Fruit fly (Drosophila melanogaster) whole organism, embryonic: Measurements from ENCODE around the gene CG17707.

Experiments used
- CG10147 ChIP-seq: fragments of 200-800 bp; sonication (Bioruptor generic); optimal IDR thresholded peaks from 2 replicates; lab custom pipeline; 2019; ENCODE audit warnings: missing biosample characterization, mild to moderate bottlenecking, missing genetic modification characterization, moderate library complexity
- CG11247 ChIP-seq: fragments of 200-800 bp; sonication (Bioruptor generic); IDR thresholded peaks from 2 replicates; pipeline ENCODE4 v1.3.6; 2022; ENCODE audit warnings: missing biosample characterization, missing genetic modification characterization
- CG11456 ChIP-seq: fragments of 200-800 bp; sonication (Bioruptor generic); IDR thresholded peaks from 3 replicates; pipeline ENCODE4 v1.3.6; 2022; ENCODE audit warnings: missing biosample characterization, missing genetic modification characterization
- CG11560 ChIP-seq: fragments of 200-800 bp; sonication (Bioruptor generic); IDR thresholded peaks from 3 replicates; pipeline ENCODE4 v1.3.6; 2022; ENCODE audit warnings: missing biosample characterization, missing genetic modification characterization
- CG12104 ChIP-seq: fragments of 200-800 bp; sonication (Bioruptor generic); optimal IDR thresholded peaks from 3 replicates; lab custom pipeline; 2016; ENCODE audit warnings: missing biosample characterization, missing genetic modification characterization
- CG12155 ChIP-seq: fragments of 200-800 bp; sonication (Bioruptor generic); optimal IDR thresholded peaks from 3 replicates; lab custom pipeline; 2016; ENCODE audit warnings: missing biosample characterization, missing genetic modification characterization
- CG12744 ChIP-seq: fragments of 200-800 bp; sonication (Bioruptor generic); optimal IDR thresholded peaks from 2 replicates; lab custom pipeline; 2016; ENCODE audit warnings: missing biosample characterization, missing genetic modification characterization
- CG12769 ChIP-seq: fragments of 200-800 bp; sonication (Bioruptor generic); optimal IDR thresholded peaks from 2 replicates; lab custom pipeline; 2019; ENCODE audit warnings: missing biosample characterization, mild to moderate bottlenecking, missing genetic modification characterization, moderate library complexity
- CG15073 ChIP-seq: fragments of 200-800 bp; sonication (Bioruptor generic); optimal IDR thresholded peaks from 2 replicates; lab custom pipeline; 2016; ENCODE audit warnings: missing biosample characterization, missing genetic modification characterization
- CG1529 ChIP-seq: fragments of 200-800 bp; sonication (Bioruptor generic); optimal IDR thresholded peaks from 3 replicates; lab custom pipeline; 2018; ENCODE audit warnings: missing biosample characterization, missing genetic modification characterization
- CG1603 ChIP-seq: fragments of 200-800 bp; sonication (Bioruptor generic); optimal IDR thresholded peaks from 2 replicates; lab custom pipeline; 2019; ENCODE audit warnings: missing biosample characterization, mild to moderate bottlenecking, missing genetic modification characterization, moderate library complexity
- CG17612 ChIP-seq: fragments of 200-800 bp; sonication (Bioruptor generic); IDR thresholded peaks from 2 replicates; pipeline ENCODE4 v1.3.6; 2022; ENCODE audit warnings: missing biosample characterization, missing genetic modification characterization
- CG2202 ChIP-seq: fragments of 200-800 bp; sonication (Bioruptor generic); optimal IDR thresholded peaks from 2 replicates; lab custom pipeline; 2018; ENCODE audit warnings: missing biosample characterization, mild to moderate bottlenecking, missing genetic modification characterization
- CG2678 ChIP-seq: fragments of 200-800 bp; sonication (Bioruptor generic); optimal IDR thresholded peaks from 3 replicates; lab custom pipeline; 2019; ENCODE audit warnings: missing biosample characterization, mild to moderate bottlenecking, missing genetic modification characterization, moderate library complexity
- CG2889 ChIP-seq: fragments of 200-800 bp; sonication (Bioruptor generic); IDR thresholded peaks from 3 replicates; pipeline ENCODE4 v1.3.6; 2022; ENCODE audit warnings: missing biosample characterization, missing genetic modification characterization
- CG32532 ChIP-seq: fragments of 200-800 bp; sonication (Bioruptor generic); IDR thresholded peaks from 2 replicates; pipeline ENCODE4 v1.3.6; 2022; ENCODE audit warnings: missing biosample characterization, missing genetic modification characterization
- CG3407 ChIP-seq: fragments of 200-800 bp; sonication (Bioruptor generic); optimal IDR thresholded peaks from 2 replicates; lab custom pipeline; 2018; ENCODE audit warnings: missing biosample characterization, mild to moderate bottlenecking, missing genetic modification characterization
- CG4424 ChIP-seq: fragments of 200-800 bp; sonication (Bioruptor generic); optimal IDR thresholded peaks from 3 replicates; lab custom pipeline; 2016; ENCODE audit warnings: missing biosample characterization, missing genetic modification characterization
- CG6765 ChIP-seq: fragments of 200-800 bp; sonication (Bioruptor generic); optimal IDR thresholded peaks from 3 replicates; lab custom pipeline; 2017; ENCODE audit warnings: missing biosample characterization, mild to moderate bottlenecking, missing genetic modification characterization
- CG6791 ChIP-seq: fragments of 200-800 bp; sonication (Bioruptor generic); IDR thresholded peaks from 3 replicates; pipeline ENCODE4 v1.3.6; 2022; ENCODE audit warnings: missing biosample characterization, missing genetic modification characterization; ENCODE audit not compliant: partially characterized antibody
- CG8944 ChIP-seq: fragments of 200-800 bp; sonication (Bioruptor generic); optimal IDR thresholded peaks from 3 replicates; lab custom pipeline; 2016; ENCODE audit warnings: missing biosample characterization, missing genetic modification characterization
- CG9797 ChIP-seq: fragments of 200-800 bp; sonication (Bioruptor generic); optimal IDR thresholded peaks from 3 replicates; lab custom pipeline; 2018; ENCODE audit warnings: missing biosample characterization, mild to moderate bottlenecking, missing genetic modification characterization
- CkIIα-i1 ChIP-seq: fragments of 200-800 bp; sonication (Bioruptor generic); IDR thresholded peaks from 2 replicates; pipeline ENCODE4 v1.3.6; 2022; ENCODE audit warnings: missing biosample characterization, missing genetic modification characterization
- Dip2 ChIP-seq: fragments of 200-800 bp; sonication (Bioruptor generic); IDR thresholded peaks from 2 replicates; pipeline ENCODE4 v1.3.6; 2022; ENCODE audit warnings: missing biosample characterization, missing genetic modification characterization
- Dip3 ChIP-seq: fragments of 200-800 bp; sonication (Bioruptor generic); optimal IDR thresholded peaks from 3 replicates; lab custom pipeline; 2016; ENCODE audit warnings: missing biosample characterization, missing genetic modification characterization
- Dref ChIP-seq: fragments of 200-800 bp; sonication (Bioruptor generic); IDR thresholded peaks from 2 replicates; pipeline ENCODE4 v1.3.6; 2022; ENCODE audit warnings: missing biosample characterization, missing genetic modification characterization
- Fer2 ChIP-seq: fragments of 200-800 bp; sonication (Bioruptor generic); optimal IDR thresholded peaks from 2 replicates; lab custom pipeline; 2018; ENCODE audit warnings: missing biosample characterization, mild to moderate bottlenecking, missing genetic modification characterization, moderate library complexity
- Fer3 ChIP-seq: fragments of 200-800 bp; sonication (Bioruptor generic); optimal IDR thresholded peaks from 2 replicates; lab custom pipeline; 2018; ENCODE audit warnings: missing biosample characterization, mild to moderate bottlenecking, missing genetic modification characterization, moderate library complexity
- H15 ChIP-seq: fragments of 200-800 bp; sonication (Bioruptor generic); IDR thresholded peaks from 3 replicates; pipeline ENCODE4 v1.3.6; 2022; ENCODE audit warnings: missing biosample characterization, missing genetic modification characterization
- H2.0 ChIP-seq: fragments of 200-800 bp; sonication (Bioruptor generic); IDR thresholded peaks from 2 replicates; pipeline ENCODE4 v1.3.6; 2022; ENCODE audit warnings: missing biosample characterization, missing genetic modification characterization
- HLH3B ChIP-seq: fragments of 200-800 bp; sonication (Bioruptor generic); IDR thresholded peaks from 2 replicates; pipeline ENCODE4 v1.3.6; 2022; ENCODE audit warnings: missing biosample characterization, missing genetic modification characterization
- HmgD ChIP-seq: fragments of 200-800 bp; sonication (Bioruptor generic); optimal IDR thresholded peaks from 3 replicates; lab custom pipeline; 2016; ENCODE audit warnings: missing biosample characterization, missing genetic modification characterization
- Lhr ChIP-seq: fragments of 200-800 bp; sonication (Bioruptor generic); optimal IDR thresholded peaks from 3 replicates; lab custom pipeline; 2017; ENCODE audit warnings: mild to moderate bottlenecking, missing biosample characterization, missing genetic modification reagents, missing genetic modification characterization
- Mes4 ChIP-seq: fragments of 200-800 bp; sonication (Bioruptor generic); optimal IDR thresholded peaks from 2 replicates; lab custom pipeline; 2016; ENCODE audit warnings: missing biosample characterization, missing genetic modification characterization
- Mrtf ChIP-seq: fragments of 200-800 bp; sonication (Bioruptor generic); IDR thresholded peaks from 3 replicates; pipeline ENCODE4 v1.3.6; 2022; ENCODE audit warnings: missing biosample characterization, missing genetic modification characterization
- Oaz ChIP-seq: fragments of 200-800 bp; sonication (Bioruptor generic); IDR thresholded peaks from 2 replicates; pipeline ENCODE4 v1.3.6; 2022; ENCODE audit warnings: missing biosample characterization, missing genetic modification characterization
- Taf1 ChIP-seq: fragments of 200-800 bp; sonication (Bioruptor generic); IDR thresholded peaks from 2 replicates; pipeline ENCODE4 v1.3.6; 2022; ENCODE audit warnings: missing biosample characterization, missing genetic modification characterization
- bcd ChIP-seq: fragments of 200-800 bp; sonication (Bioruptor generic); optimal IDR thresholded peaks from 2 replicates; lab custom pipeline; 2017; ENCODE audit warnings: missing biosample characterization, mild to moderate bottlenecking, missing genetic modification characterization
- chif ChIP-seq, 2 experiments: fragments of 200-800 bp; sonication (Bioruptor generic); optimal IDR thresholded peaks; 3 replicates each; lab custom pipeline; 2016; ENCODE audit warnings: missing biosample characterization in 2 of 2, missing genetic modification characterization in 2 of 2
- ci ChIP-seq: fragments of 200-800 bp; sonication (Bioruptor generic); IDR thresholded peaks from 3 replicates; pipeline ENCODE4 v1.3.6; 2022; ENCODE audit warnings: missing biosample characterization, missing genetic modification characterization
- corto ChIP-seq: fragments of 200-800 bp; sonication (Bioruptor generic); optimal IDR thresholded peaks from 2 replicates; lab custom pipeline; 2016; ENCODE audit warnings: missing biosample characterization, mild to moderate bottlenecking, missing genetic modification characterization, moderate library complexity
- ems ChIP-seq: fragments of 200-800 bp; sonication (Bioruptor generic); optimal IDR thresholded peaks from 3 replicates; lab custom pipeline; 2016; ENCODE audit warnings: missing biosample characterization, missing genetic modification characterization
- fd64A ChIP-seq: fragments of 200-800 bp; sonication (Bioruptor generic); optimal IDR thresholded peaks from 3 replicates; lab custom pipeline; 2018; ENCODE audit warnings: missing biosample characterization, mild to moderate bottlenecking, missing genetic modification characterization
- grau ChIP-seq: fragments of 200-800 bp; optimal IDR thresholded peaks from 3 replicates; lab custom pipeline; 2019; ENCODE audit warnings: missing biosample characterization, mild to moderate bottlenecking, missing genetic modification characterization, moderate library complexity
- gro ChIP-seq: fragments of 200-800 bp; sonication (Bioruptor generic); optimal IDR thresholded peaks from 2 replicates; lab custom pipeline; 2016; ENCODE audit warnings: missing biosample characterization, missing genetic modification characterization
- gsb-n ChIP-seq: fragments of 200-800 bp; sonication (Bioruptor generic); optimal IDR thresholded peaks from 3 replicates; lab custom pipeline; 2018; ENCODE audit warnings: missing biosample characterization, mild to moderate bottlenecking, missing genetic modification characterization
- psq ChIP-seq: fragments of 200-800 bp; sonication (Bioruptor generic); optimal IDR thresholded peaks from 2 replicates; lab custom pipeline; 2017; ENCODE audit warnings: missing biosample characterization, missing genetic modification characterization
- salm ChIP-seq: fragments of 200-800 bp; sonication (Bioruptor generic); optimal IDR thresholded peaks from 2 replicates; lab custom pipeline; 2018; ENCODE audit warnings: missing biosample characterization, mild to moderate bottlenecking, missing genetic modification characterization
- schlank ChIP-seq: fragments of 200-800 bp; sonication (Bioruptor generic); optimal IDR thresholded peaks from 2 replicates; lab custom pipeline; 2018; ENCODE audit warnings: missing biosample characterization, mild to moderate bottlenecking, missing genetic modification characterization
- scrt ChIP-seq: fragments of 200-800 bp; sonication (Bioruptor generic); optimal IDR thresholded peaks from 2 replicates; lab custom pipeline; 2018; ENCODE audit warnings: missing biosample characterization, mild to moderate bottlenecking, missing genetic modification characterization, moderate library complexity
- sob ChIP-seq: fragments of 200-800 bp; sonication (Bioruptor generic); IDR thresholded peaks from 2 replicates; pipeline ENCODE4 v1.3.6; 2022; ENCODE audit warnings: missing biosample characterization, missing genetic modification characterization
- wek ChIP-seq: fragments of 200-800 bp; sonication (Bioruptor generic); optimal IDR thresholded peaks from 3 replicates; lab custom pipeline; 2018; ENCODE audit warnings: missing biosample characterization, mild to moderate bottlenecking, missing genetic modification characterization, moderate library complexity

Gene CG17707

DNA sequence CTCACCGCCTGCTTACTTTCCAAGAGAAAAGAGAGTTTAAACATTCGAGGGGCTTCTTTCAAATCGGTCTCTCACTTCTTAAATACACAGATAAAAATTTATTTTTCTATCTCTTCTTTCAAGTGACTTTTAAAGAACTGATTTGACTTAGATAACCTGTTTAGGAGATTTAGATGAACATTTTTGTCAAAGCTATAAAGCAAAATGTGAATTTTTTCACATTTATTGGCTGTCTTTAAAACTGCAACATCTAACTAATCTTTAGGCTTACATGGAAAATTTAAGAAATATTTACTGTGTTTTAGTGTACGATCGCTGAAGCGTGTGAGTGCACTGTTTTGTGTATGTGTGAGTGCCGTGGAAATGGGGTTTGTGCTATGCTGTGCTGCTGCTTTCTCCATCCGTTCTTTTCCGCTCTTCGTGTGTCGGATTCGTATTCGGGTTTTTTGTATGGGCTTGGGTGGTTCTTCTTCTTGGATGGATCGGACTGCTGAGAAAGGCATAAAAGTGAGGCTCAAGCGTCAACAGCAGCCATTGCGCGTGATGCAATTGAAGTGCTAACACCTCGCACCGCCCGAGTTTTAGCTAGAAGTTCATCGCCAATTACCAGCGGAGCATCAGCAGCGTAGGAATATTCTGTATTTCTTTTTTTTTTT lies 27.4 kb upstream of the CG17707 start (continued):
- peak; percentile 48 for TF ChIP-seq corto (GFP tag; lab: Kevin White, UChicago)
- no peak for TF ChIP-seq CG2889 (GFP tag; lab: Robert Waterston, UW)
- peak; percentile 57 for TF ChIP-seq CG1603 (tag; lab: Kevin White, UChicago)
- TF ChIP-seq CG32532 (GFP tag; lab: Robert Waterston, UW): no peak
- no peak for TF ChIP-seq CG15073 (GFP tag; lab: Kevin White, UChicago)
- peak; percentile 51 for TF ChIP-seq CG4424 (GFP tag; lab: Kevin White, UChicago)
- no peak for TF ChIP-seq Dip3 (GFP tag; lab: Kevin White, UChicago)
- TF ChIP-seq salm (tag; lab: Kevin White, UChicago): peak; percentile 3
- TF ChIP-seq H2.0 (GFP tag; lab: Robert Waterston, UW): no peak
- peak; percentile 84 for TF ChIP-seq gsb-n (tag; lab: Kevin White, UChicago)
- no peak for TF ChIP-seq HmgD
- no peak for TF ChIP-seq ci (GFP tag; lab: Robert Waterston, UW)
- TF ChIP-seq Fer3: no peak
- no peak for TF ChIP-seq Dip2 (GFP tag; lab: Robert Waterston, UW)
- TF ChIP-seq wek (GFP tag; lab: Kevin White, UChicago): no peak
- no peak for TF ChIP-seq Dref (GFP tag; lab: Robert Waterston, UW)
- TF ChIP-seq chif (GFP tag; optimal IDR thresholded peaks at IDR 0.05; lab: Kevin White, UChicago): peak; percentile 45 to 66
- TF ChIP-seq H15: no peak
- TF ChIP-seq sob: no peak
- peak; percentile 66 for TF ChIP-seq CG1529 (GFP tag; lab: Kevin White, UChicago)
- peak; percentile 56 for TF ChIP-seq CG3407 (GFP tag; lab: Kevin White, UChicago)
- TF ChIP-seq fd64A: peak; percentile 59
- TF ChIP-seq CG12104: peak; percentile 17
- TF ChIP-seq Mrtf (GFP tag; lab: Robert Waterston, UW): no peak
- TF ChIP-seq Taf1 (GFP tag; lab: Robert Waterston, UW): no peak
- TF ChIP-seq Fer2: no peak
- no peak for TF ChIP-seq CG11560 (tag; lab: Robert Waterston, UW)
- TF ChIP-seq scrt (GFP tag; lab: Kevin White, UChicago): peak; percentile 5
- no peak for TF ChIP-seq CG17612 (GFP tag; lab: Robert Waterston, UW)
- TF ChIP-seq psq (GFP tag; lab: Kevin White, UChicago): no peak
- TF ChIP-seq CG6765 (GFP tag; lab: Kevin White, UChicago): no peak
- TF ChIP-seq gro: no peak
- TF ChIP-seq CG6791 (GFP tag; lab: Robert Waterston, UW): no peak
- no peak for TF ChIP-seq CG11456 (GFP tag; lab: Robert Waterston, UW)
- peak; percentile 60 for TF ChIP-seq Mes4 (GFP tag; lab: Kevin White, UChicago)
- peak; percentile 69 for TF ChIP-seq CG2678 (tag; lab: Kevin White, UChicago)
- TF ChIP-seq ems: no peak
- TF ChIP-seq Oaz (GFP tag; lab: Robert Waterston, UW): no peak
- no peak for TF ChIP-seq CG10147
- peak; percentile 70 for TF ChIP-seq grau (tag; lab: Kevin White, UChicago)
- TF ChIP-seq CG12744 (GFP tag; lab: Kevin White, UChicago): no peak
- TF ChIP-seq Lhr (GFP tag; lab: Kevin White, UChicago): peak; percentile 24
- no peak for TF ChIP-seq CG12769
- TF ChIP-seq bcd (GFP tag; lab: Kevin White, UChicago): peak; percentile 22
- TF ChIP-seq HLH3B (GFP tag; lab: Robert Waterston, UW): no peak
- no peak for TF ChIP-seq CG9797 (GFP tag; lab: Kevin White, UChicago)
- TF ChIP-seq CG8944 (GFP tag; lab: Kevin White, UChicago): peak; percentile 37
- no peak for TF ChIP-seq schlank (tag; lab: Kevin White, UChicago)
- no peak for TF ChIP-seq CkIIα-i1 (GFP tag; lab: Robert Waterston, UW)
- peak; percentile 84 for TF ChIP-seq CG2202 (tag; lab: Kevin White, UChicago)
- TF ChIP-seq CG12155 (GFP tag; lab: Kevin White, UChicago): no peak
- no peak for TF ChIP-seq CG11247
